Worm (Caenorhabditis elegans) whole organism, young adult: ENCODE data around the gene R08D7.7.

ENCODE experiments used
- F33H1.4 ChIP-seq: fragments of 200-800 bp; sonication (Bioruptor generic); IDR thresholded peaks from 2 replicates; pipeline ENCODE4 v1.3.6; 2022; ENCODE audit warnings: missing genetic modification reagents, missing genetic modification characterization, missing compliant biosample characterization
- mcd-1 ChIP-seq: fragments of 200-800 bp; sonication (Bioruptor generic); IDR thresholded peaks from 2 replicates; pipeline ENCODE4 v1.3.6; 2022; ENCODE audit warnings: missing genetic modification reagents, missing genetic modification characterization, missing compliant biosample characterization

ce11 chrIII:8984412-8984811 is 5.4 kb upstream of the R08D7.7 start:
- TF ChIP-seq mcd-1 (GFP tag; lab: Robert Waterston, UW) (no peak), F33H1.4 (GFP tag; lab: Robert Waterston, UW) (no peak)
